Worm (Caenorhabditis elegans) whole organism, L4/young adult: ENCODE data around the gene fbxc-18.
"Not testable (repeated sequence)": the region's sequence is repeated elsewhere in the genome, so short reads cannot be mapped to it uniquely, and the experiment has no call there.

Experiments
- W03F9.2 ChIP-seq: fragments of 150-350 bp; optimal IDR thresholded peaks from 2 replicates; lab custom pipeline; 2014; ENCODE audit warnings: missing biosample characterization, missing genetic modification characterization
- dao-5 ChIP-seq: sonication (generic microtip); optimal IDR thresholded peaks from 2 replicates; lab custom pipeline; 2016; ENCODE audit warnings: missing genotype, missing genetic modification characterization, moderate library complexity, missing compliant biosample characterization
- him-1 ChIP-seq: sonication (generic microtip); optimal IDR thresholded peaks from 2 replicates; lab custom pipeline; 2016; ENCODE audit warnings: missing genotype, missing genetic modification reagents, missing genetic modification characterization, missing compliant biosample characterization

DNA sequence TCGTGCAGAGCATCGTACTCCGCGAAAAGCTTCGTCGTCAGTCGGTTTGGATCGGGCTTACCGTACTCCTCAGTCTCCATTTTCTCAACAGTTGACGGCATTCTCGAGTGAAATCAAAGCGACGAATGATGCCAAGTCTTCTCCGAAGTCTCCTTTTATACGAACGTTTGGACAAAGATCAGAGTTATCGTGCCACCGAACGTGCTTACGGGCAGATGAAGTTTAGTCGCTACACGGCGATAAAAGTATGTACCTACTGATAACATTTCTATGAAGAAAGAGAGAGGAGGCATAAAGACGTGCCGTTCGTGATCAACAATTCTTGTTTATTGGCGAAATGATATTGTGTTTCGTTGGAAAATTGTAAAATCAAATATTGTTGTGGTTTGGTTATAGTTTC is 39.5 kb upstream of the fbxc-18 start, which contains the start of gene F45D11.14:
- TF ChIP-seq W03F9.2, him-1, dao-5 (tag; lab: Kevin White, UChicago): not testable (repeated sequence)
